Fruit fly (Drosophila melanogaster) whole organism, embryonic: ENCODE measurements around the gene plx.

ENCODE experiments used
- Aef1 ChIP-seq: fragments of 200-800 bp; sonication (Bioruptor generic); IDR thresholded peaks from 3 replicates; pipeline ENCODE4 v1.3.6; 2022; ENCODE audit warnings: missing biosample characterization, missing genetic modification characterization
- B-H2 ChIP-seq: fragments of 200-800 bp; sonication (Bioruptor generic); optimal IDR thresholded peaks from 2 replicates; lab custom pipeline; 2018; ENCODE audit warnings: missing biosample characterization, mild to moderate bottlenecking, missing genetic modification characterization
- Bteb2 ChIP-seq: fragments of 200-800 bp; sonication (Bioruptor generic); optimal IDR thresholded peaks from 2 replicates; lab custom pipeline; 2016; ENCODE audit warnings: missing biosample characterization, missing genetic modification characterization
- C15 ChIP-seq: fragments of 200-800 bp; sonication (Bioruptor generic); IDR thresholded peaks from 3 replicates; pipeline ENCODE4 v1.3.6; 2022; ENCODE audit warnings: missing biosample characterization, missing genetic modification characterization
- CG10565 ChIP-seq: fragments of 200-800 bp; sonication (Bioruptor generic); optimal IDR thresholded peaks from 3 replicates; lab custom pipeline; 2016; ENCODE audit warnings: missing biosample characterization, mild to moderate bottlenecking, missing genetic modification characterization
- CG11085 ChIP-seq: fragments of 200-800 bp; sonication (Bioruptor generic); IDR thresholded peaks from 2 replicates; pipeline ENCODE4 v1.3.6; 2022; ENCODE audit warnings: missing biosample characterization, missing genetic modification characterization
- CG12659 ChIP-seq: fragments of 200-800 bp; sonication (Bioruptor generic); optimal IDR thresholded peaks from 3 replicates; lab custom pipeline; 2017; ENCODE audit warnings: mild to moderate bottlenecking, missing biosample characterization, missing genetic modification reagents, missing genetic modification characterization
- CG14441 ChIP-seq: fragments of 200-800 bp; sonication (Bioruptor generic); IDR thresholded peaks from 2 replicates; pipeline ENCODE4 v1.3.6; 2022; ENCODE audit warnings: missing biosample characterization, missing genetic modification characterization
- CG15073 ChIP-seq: fragments of 200-800 bp; sonication (Bioruptor generic); optimal IDR thresholded peaks from 2 replicates; lab custom pipeline; 2016; ENCODE audit warnings: missing biosample characterization, missing genetic modification characterization
- CG15601 ChIP-seq: fragments of 200-800 bp; sonication (Bioruptor generic); optimal IDR thresholded peaks from 3 replicates; lab custom pipeline; 2019; ENCODE audit warnings: missing biosample characterization, mild to moderate bottlenecking, missing genetic modification characterization, moderate library complexity
- CG17568 ChIP-seq: fragments of 200-800 bp; sonication (Bioruptor generic); optimal IDR thresholded peaks from 2 replicates; lab custom pipeline; 2018; ENCODE audit warnings: missing biosample characterization, mild to moderate bottlenecking, missing genetic modification characterization, moderate library complexity
- CG18011 ChIP-seq: fragments of 200-800 bp; sonication (Bioruptor generic); optimal IDR thresholded peaks from 2 replicates; lab custom pipeline; 2017; ENCODE audit warnings: missing biosample characterization, missing genetic modification characterization, mild to moderate bottlenecking, moderate library complexity, missing genotype
- CG2116 ChIP-seq: fragments of 200-800 bp; sonication (Bioruptor generic); optimal IDR thresholded peaks from 3 replicates; lab custom pipeline; 2018; ENCODE audit warnings: missing biosample characterization, mild to moderate bottlenecking, missing genetic modification characterization
- CG3163 ChIP-seq: fragments of 200-800 bp; sonication (Bioruptor generic); optimal IDR thresholded peaks from 3 replicates; lab custom pipeline; 2016; ENCODE audit warnings: missing biosample characterization, missing genetic modification characterization
- CG32532 ChIP-seq: fragments of 200-800 bp; sonication (Bioruptor generic); IDR thresholded peaks from 2 replicates; pipeline ENCODE4 v1.3.6; 2022; ENCODE audit warnings: missing biosample characterization, missing genetic modification characterization
- CG32772 ChIP-seq: fragments of 200-800 bp; sonication (Bioruptor generic); IDR thresholded peaks from 2 replicates; pipeline ENCODE4 v1.3.6; 2022; ENCODE audit warnings: missing biosample characterization, missing genetic modification characterization
- CG33213 ChIP-seq: fragments of 200-800 bp; sonication (Bioruptor generic); optimal IDR thresholded peaks from 3 replicates; lab custom pipeline; 2016; ENCODE audit warnings: missing biosample characterization, missing genetic modification characterization
- CG3726 ChIP-seq: fragments of 200-800 bp; sonication (Bioruptor generic); IDR thresholded peaks from 3 replicates; pipeline ENCODE4, ENCODE4 v1.3.6; 2022; ENCODE audit warnings: missing biosample characterization, missing genetic modification characterization
- CG4707 ChIP-seq: fragments of 200-800 bp; sonication (Bioruptor generic); optimal IDR thresholded peaks from 2 replicates; lab custom pipeline; 2018; ENCODE audit warnings: missing biosample characterization, mild to moderate bottlenecking, missing genetic modification characterization, moderate library complexity
- CG9797 ChIP-seq: fragments of 200-800 bp; sonication (Bioruptor generic); optimal IDR thresholded peaks from 3 replicates; lab custom pipeline; 2018; ENCODE audit warnings: missing biosample characterization, mild to moderate bottlenecking, missing genetic modification characterization
- D19A ChIP-seq: fragments of 200-800 bp; optimal IDR thresholded peaks from 3 replicates; lab custom pipeline; 2019; ENCODE audit warnings: missing biosample characterization, mild to moderate bottlenecking, missing genetic modification characterization, moderate library complexity
- Dp ChIP-seq: fragments of 200-800 bp; sonication (Bioruptor generic); optimal IDR thresholded peaks from 2 replicates; lab custom pipeline; 2018; ENCODE audit warnings: missing biosample characterization, mild to moderate bottlenecking, missing genetic modification characterization, moderate library complexity
- Fer1 ChIP-seq: fragments of 200-800 bp; sonication (Bioruptor generic); optimal IDR thresholded peaks from 2 replicates; lab custom pipeline; 2017; ENCODE audit warnings: missing biosample characterization, mild to moderate bottlenecking, missing genetic modification characterization
- HHEX ChIP-seq: fragments of 200-800 bp; sonication (Bioruptor generic); optimal IDR thresholded peaks from 3 replicates; lab custom pipeline; 2017; ENCODE audit warnings: missing biosample characterization, mild to moderate bottlenecking, missing genetic modification characterization, missing genetic modification reagents
- HLH4C ChIP-seq: fragments of 200-800 bp; sonication (Bioruptor generic); IDR thresholded peaks from 3 replicates; pipeline ENCODE4 v1.3.6; 2022; ENCODE audit warnings: missing biosample characterization, missing genetic modification characterization; ENCODE audit not compliant: partially characterized antibody
- Oaz ChIP-seq: fragments of 200-800 bp; sonication (Bioruptor generic); IDR thresholded peaks from 2 replicates; pipeline ENCODE4 v1.3.6; 2022; ENCODE audit warnings: missing biosample characterization, missing genetic modification characterization
- Rx ChIP-seq: fragments of 200-800 bp; sonication (Bioruptor generic); IDR thresholded peaks from 2 replicates; pipeline ENCODE4 v1.3.6; 2022; ENCODE audit warnings: missing biosample characterization, missing genetic modification characterization
- Sin3A ChIP-seq: fragments of >200 bp; optimal IDR thresholded peaks from 2 replicates; lab custom pipeline; 2018
- Ssrp ChIP-seq: fragments of 200-800 bp; sonication (Bioruptor generic); optimal IDR thresholded peaks from 2 replicates; lab custom pipeline; 2018; ENCODE audit warnings: missing biosample characterization, mild to moderate bottlenecking, missing genetic modification characterization, moderate library complexity
- Trl ChIP-seq, 3 experiments: fragments of >200 bp in 2 of 3; fragments of 200-800 bp in 1 of 3; sonication (Bioruptor generic) in 1 of 3; optimal IDR thresholded peaks; 2 replicates in 1 of 3; 3 replicates in 2 of 3; lab custom pipeline; 2016 to 2017; ENCODE audit warnings: missing biosample characterization in 1 of 3, missing genetic modification characterization in 1 of 3
- ase ChIP-seq: fragments of 200-800 bp; sonication (Bioruptor generic); IDR thresholded peaks from 3 replicates; pipeline ENCODE4 v1.3.6; 2022; ENCODE audit warnings: missing biosample characterization, missing genetic modification characterization
- ash1 ChIP-seq: fragments of 200-800 bp; sonication (Bioruptor generic); optimal IDR thresholded peaks from 2 replicates; lab custom pipeline; 2018; ENCODE audit warnings: missing biosample characterization, mild to moderate bottlenecking, missing genetic modification characterization
- btn ChIP-seq: fragments of 200-800 bp; sonication (Bioruptor generic); optimal IDR thresholded peaks from 2 replicates; lab custom pipeline; 2016; ENCODE audit warnings: missing biosample characterization, missing genetic modification characterization
- crc ChIP-seq: fragments of 200-800 bp; sonication (Bioruptor generic); optimal IDR thresholded peaks from 2 replicates; lab custom pipeline; 2016; ENCODE audit warnings: missing biosample characterization, missing genetic modification characterization
- en ChIP-seq: fragments of 200-800 bp; sonication (Bioruptor generic); optimal IDR thresholded peaks from 2 replicates; lab custom pipeline; 2016; ENCODE audit warnings: missing biosample characterization, missing genetic modification characterization
- exex ChIP-seq: fragments of 200-800 bp; sonication (Bioruptor generic); optimal IDR thresholded peaks from 4 replicates; lab custom pipeline; 2018; ENCODE audit warnings: missing biosample characterization, mild to moderate bottlenecking, missing genetic modification characterization, moderate library complexity
- fru ChIP-seq: fragments of >200 bp; optimal IDR thresholded peaks from 2 replicates; lab custom pipeline; 2017
- fu2 ChIP-seq: fragments of 200-800 bp; sonication (Bioruptor generic); optimal IDR thresholded peaks from 2 replicates; lab custom pipeline; 2016; ENCODE audit warnings: missing biosample characterization, missing genetic modification characterization
- gcm2 ChIP-seq: fragments of 200-800 bp; sonication (Bioruptor generic); optimal IDR thresholded peaks from 2 replicates; lab custom pipeline; 2016; ENCODE audit warnings: missing biosample characterization, missing genetic modification characterization
- grau ChIP-seq: fragments of 200-800 bp; optimal IDR thresholded peaks from 3 replicates; lab custom pipeline; 2019; ENCODE audit warnings: missing biosample characterization, mild to moderate bottlenecking, missing genetic modification characterization, moderate library complexity
- ham ChIP-seq: fragments of 200-800 bp; sonication (Bioruptor generic); IDR thresholded peaks from 2 replicates; pipeline ENCODE4 v1.3.6; 2022; ENCODE audit warnings: missing biosample characterization, missing genetic modification characterization
- hth ChIP-seq: fragments of >200 bp; optimal IDR thresholded peaks from 2 replicates; lab custom pipeline; 2017; ENCODE audit warnings: inconsistent platforms
- pan ChIP-seq, 4 experiments: fragments of >200 bp in 3 of 4; fragments of 200-800 bp in 1 of 4; sonication (Bioruptor generic) in 1 of 4; optimal IDR thresholded peaks in 3 of 4; IDR thresholded peaks in 1 of 4; 2 replicates each; pipeline versions ENCODE4 v1.3.6 to Lab custom; 2017 to 2022; ENCODE audit warnings: missing biosample characterization in 2 of 4, missing genetic modification characterization in 2 of 4, mixed read lengths in 1 of 4
- pum ChIP-seq: fragments of 200-800 bp; sonication (Bioruptor generic); optimal IDR thresholded peaks from 2 replicates; lab custom pipeline; 2016; ENCODE audit warnings: missing biosample characterization, missing genetic modification characterization
- ro ChIP-seq: fragments of 200-800 bp; sonication (Bioruptor generic); IDR thresholded peaks from 2 replicates; pipeline ENCODE4 v1.3.6; 2022; ENCODE audit warnings: missing biosample characterization, missing genetic modification characterization
- row ChIP-seq: fragments of 200-800 bp; sonication (Bioruptor generic); IDR thresholded peaks from 3 replicates; pipeline ENCODE4 v1.3.6; 2022; ENCODE audit warnings: missing biosample characterization, missing genetic modification characterization
- tup ChIP-seq: fragments of 200-800 bp; sonication (Bioruptor generic); optimal IDR thresholded peaks from 2 replicates; lab custom pipeline; 2016; ENCODE audit warnings: missing biosample characterization, mild to moderate bottlenecking, missing genetic modification characterization, moderate library complexity
- vnd ChIP-seq: fragments of 200-800 bp; sonication (Bioruptor generic); IDR thresholded peaks from 3 replicates; pipeline ENCODE4 v1.3.6; 2022; ENCODE audit warnings: missing biosample characterization, missing genetic modification characterization; ENCODE audit not compliant: partially characterized antibody
- wdn ChIP-seq: fragments of 200-800 bp; sonication (Bioruptor generic); IDR thresholded peaks from 2 replicates; pipeline ENCODE4 v1.3.6; 2022; ENCODE audit warnings: missing biosample characterization, missing genetic modification characterization
- z ChIP-seq: fragments of 200-800 bp; sonication (Bioruptor generic); IDR thresholded peaks from 3 replicates; pipeline ENCODE4 v1.3.6; 2022; ENCODE audit warnings: missing biosample characterization, missing genetic modification characterization

plx gene

DNA sequence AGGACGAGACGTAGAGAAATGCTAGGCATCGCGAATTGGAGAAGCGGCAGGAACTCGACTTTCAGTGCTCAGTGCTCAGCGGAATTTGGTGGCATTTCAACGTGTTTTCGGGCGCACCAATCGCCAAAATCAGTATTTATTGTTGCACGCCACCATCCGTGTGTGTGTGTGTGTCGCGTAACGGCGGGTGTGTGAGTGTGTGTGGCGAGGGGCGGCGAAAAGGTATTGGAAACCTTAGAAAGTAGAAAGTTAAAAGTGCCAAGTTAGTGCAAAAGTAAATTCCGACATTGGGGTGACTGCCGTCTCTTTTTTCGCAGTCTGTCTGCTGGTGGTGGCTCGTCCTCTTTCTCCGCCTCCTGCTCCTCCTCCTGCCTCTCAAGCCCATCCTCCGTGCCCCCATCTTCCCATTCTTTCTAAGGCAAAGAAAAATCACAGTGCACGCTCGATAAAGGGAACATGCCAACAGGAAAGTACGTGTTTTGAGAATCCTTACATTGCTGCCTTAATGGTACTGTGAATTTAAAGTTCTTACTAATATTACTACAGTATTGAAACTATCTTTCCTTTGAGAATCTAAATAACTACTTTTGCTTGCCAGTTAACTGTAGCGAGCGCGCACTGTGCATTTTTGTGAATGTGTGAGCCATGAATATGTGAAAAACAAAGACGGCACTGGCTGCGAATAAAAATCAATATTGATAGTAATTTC is 548 bp downstream of the plx start (continued):
- TF ChIP-seq en: no peak
- no peak for TF ChIP-seq CG3163
- no peak for TF ChIP-seq Trl (optimal IDR thresholded peaks at IDR 0.05; lab: Kevin White, UChicago)
- no peak for TF ChIP-seq Trl (GFP tag; optimal IDR thresholded peaks at IDR 0.05; lab: Kevin White, UChicago)
- no peak for TF ChIP-seq tup (GFP tag; lab: Kevin White, UChicago)
- peak; percentile 29 for TF ChIP-seq pum (GFP tag; lab: Kevin White, UChicago)
- no peak for TF ChIP-seq CG9797 (GFP tag; lab: Kevin White, UChicago)
- TF ChIP-seq exex (tag; lab: Kevin White, UChicago): no peak
- TF ChIP-seq row (GFP tag; lab: Robert Waterston, UW): peak; percentile 80
- no peak for TF ChIP-seq wdn (GFP tag; lab: Robert Waterston, UW)
- no peak; the same call in 1 of the 2 replicates for TF ChIP-seq CG32772 (GFP tag; lab: Robert Waterston, UW)
- no peak for TF ChIP-seq crc (GFP tag; lab: Kevin White, UChicago)
- no peak for TF ChIP-seq CG3726 (GFP tag; lab: Robert Waterston, UW)
- TF ChIP-seq Sin3A (lab: Kevin White, UChicago): no peak
- TF ChIP-seq Ssrp: peak; percentile 47
- TF ChIP-seq Dp (GFP tag; lab: Kevin White, UChicago): no peak
- peak; percentile 43 for TF ChIP-seq D19A
- TF ChIP-seq CG33213 (GFP tag; lab: Kevin White, UChicago): peak; percentile 24
- TF ChIP-seq gcm2 (GFP tag; lab: Kevin White, UChicago): no peak
- no peak for TF ChIP-seq z (GFP tag; lab: Robert Waterston, UW)
- TF ChIP-seq ham (GFP tag; lab: Robert Waterston, UW): no peak
- TF ChIP-seq CG11085: no peak
- no peak for TF ChIP-seq HLH4C (GFP tag; lab: Robert Waterston, UW)
- TF ChIP-seq C15 (GFP tag; lab: Robert Waterston, UW): no peak
- TF ChIP-seq Aef1 (GFP tag; lab: Robert Waterston, UW): peak; percentile 23; the same call in 1 of the 3 replicates
- TF ChIP-seq pan (optimal IDR thresholded peaks at IDR 0.05; lab: Kevin White, UChicago): no peak
- TF ChIP-seq pan (GFP tag; optimal IDR thresholded peaks at IDR 0.05 in 1 of 2, IDR thresholded peaks at IDR 0.05 in 1 of 2): peak in 1 of 2 experiments; percentile 51
- TF ChIP-seq CG14441 (GFP tag; lab: Robert Waterston, UW): peak; percentile 45; the same call in 1 of the 2 replicates
- TF ChIP-seq CG10565 (GFP tag; lab: Kevin White, UChicago): no peak
- 0 out of 2 replicates have a peak, but pooled peaks have one; percentile 16 for TF ChIP-seq Oaz (GFP tag; lab: Robert Waterston, UW)
- TF ChIP-seq CG12659: peak; percentile 34
- TF ChIP-seq CG32532 (GFP tag; lab: Robert Waterston, UW): peak; percentile 24; the same call in 1 of the 2 replicates
- TF ChIP-seq CG15073 (GFP tag; lab: Kevin White, UChicago): no peak
- TF ChIP-seq hth (lab: Kevin White, UChicago): no peak
- TF ChIP-seq vnd (GFP tag; lab: Robert Waterston, UW): no peak
- no peak for TF ChIP-seq ase (GFP tag; lab: Robert Waterston, UW)
- no peak for TF ChIP-seq fu2
- no peak for TF ChIP-seq fru (lab: Kevin White, UChicago)
- TF ChIP-seq Fer1 (GFP tag; lab: Kevin White, UChicago): peak; percentile 74
- TF ChIP-seq B-H2: no peak
- TF ChIP-seq CG18011 (GFP tag; lab: Kevin White, UChicago): no peak
- no peak for TF ChIP-seq ro (GFP tag; lab: Robert Waterston, UW)
- TF ChIP-seq Rx: no peak
- TF ChIP-seq CG17568 (GFP tag; lab: Kevin White, UChicago): no peak
- TF ChIP-seq HHEX (GFP tag; lab: Kevin White, UChicago): peak; percentile 59
- peak; percentile 94 for TF ChIP-seq grau (tag; lab: Kevin White, UChicago)
- peak; percentile 31 for TF ChIP-seq CG15601 (tag; lab: Kevin White, UChicago)
- no peak for TF ChIP-seq Bteb2 (GFP tag; lab: Kevin White, UChicago)
- no peak for TF ChIP-seq ash1 (GFP tag; lab: Kevin White, UChicago)
- no peak for TF ChIP-seq CG4707 (GFP tag; lab: Kevin White, UChicago)
- no peak for TF ChIP-seq btn (GFP tag; lab: Kevin White, UChicago)
- no peak for TF ChIP-seq CG2116 (GFP tag; lab: Kevin White, UChicago)
